Fruit fly (Drosophila melanogaster) whole organism, adult: Measurements from ENCODE around the gene CG3062.

Source experiments
- CG12768 ChIP-seq: fragments of 200-800 bp; sonication (Bioruptor generic); optimal IDR thresholded peaks from 2 replicates; lab custom pipeline; 2017; ENCODE audit warnings: missing biosample characterization, missing genetic modification characterization, mild to moderate bottlenecking, moderate library complexity, missing genetic modification reagents
- CG1620 ChIP-seq: fragments of 200-800 bp; sonication (Bioruptor generic); optimal IDR thresholded peaks from 2 replicates; lab custom pipeline; 2016; ENCODE audit warnings: missing biosample characterization, missing genetic modification characterization
- CG5204 ChIP-seq: fragments of 200-800 bp; sonication (Bioruptor generic); optimal IDR thresholded peaks from 2 replicates; lab custom pipeline; 2016; ENCODE audit warnings: missing biosample characterization, missing genetic modification characterization
- Clk ChIP-seq: fragments of 200-800 bp; sonication (Bioruptor generic); optimal IDR thresholded peaks from 2 replicates; lab custom pipeline; 2017; ENCODE audit warnings: missing biosample characterization, missing genetic modification characterization
- Crg-1 ChIP-seq: fragments of 200-800 bp; sonication (Bioruptor generic); optimal IDR thresholded peaks from 2 replicates; lab custom pipeline; 2016; ENCODE audit warnings: missing biosample characterization, missing genetic modification characterization
- kay ChIP-seq: fragments of 200-800 bp; sonication (Bioruptor generic); peaks from one replicate; lab custom pipeline; 2016; ENCODE audit warnings: missing biosample characterization, missing genetic modification characterization, borderline replicate concordance
- pad ChIP-seq: fragments of 200-800 bp; sonication (Bioruptor generic); optimal IDR thresholded peaks from 3 replicates; lab custom pipeline; 2017; ENCODE audit warnings: missing biosample characterization, missing genetic modification characterization, mild to moderate bottlenecking, moderate library complexity, missing genetic modification reagents
- toe ChIP-seq: fragments of 200-800 bp; sonication (Bioruptor generic); optimal IDR thresholded peaks from 2 replicates; lab custom pipeline; 2016; ENCODE audit warnings: missing biosample characterization, missing genetic modification characterization

DNA sequence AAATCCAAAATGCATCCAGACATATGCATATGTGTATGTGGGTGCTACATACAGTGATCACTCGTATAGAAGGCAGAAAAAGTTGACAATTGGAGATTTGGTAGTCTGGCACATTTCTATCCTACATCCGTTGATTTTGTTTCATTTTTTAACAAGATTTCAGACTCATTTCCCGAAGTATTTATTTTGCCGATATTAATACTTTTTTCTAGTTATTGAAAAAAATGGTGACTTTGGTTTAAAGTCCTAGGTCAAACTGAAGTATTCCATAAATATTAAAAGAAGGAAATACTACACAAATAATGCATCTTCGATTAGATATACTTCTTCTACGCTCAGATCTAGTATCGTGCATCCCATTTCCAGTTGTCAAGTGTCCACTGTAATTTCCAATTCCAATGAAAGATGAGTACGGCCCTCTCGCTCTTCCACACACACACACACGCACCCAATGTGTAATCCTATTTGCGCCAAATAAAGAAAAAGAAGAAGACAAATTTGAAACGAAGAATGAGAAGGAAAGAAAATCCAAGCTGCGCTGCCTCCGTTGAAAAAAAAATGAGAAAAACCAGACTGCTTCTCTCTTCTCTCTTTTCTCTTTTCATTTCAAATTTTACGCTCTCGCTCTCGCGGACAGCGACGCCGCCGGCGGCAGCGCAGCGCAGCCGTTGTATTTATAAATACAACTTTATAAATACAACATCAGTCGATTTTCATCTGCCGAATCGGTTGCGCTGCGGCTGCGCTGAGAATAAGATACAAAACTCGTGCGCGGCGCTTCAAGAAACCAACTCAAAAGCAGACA, 27.6 kb downstream of the CG3062 start, which contains the start of gene peb:
- TF ChIP-seq Crg-1 (GFP tag; lab: Kevin White, UChicago) (no peak), Clk (GFP tag; lab: Kevin White, UChicago) (no peak), CG1620 (no peak), CG12768 (no peak), kay (GFP tag; lab: Kevin White, UChicago) (no peak), pad (GFP tag; lab: Kevin White, UChicago) (peak; percentile 14), toe (GFP tag; lab: Kevin White, UChicago) (no peak), CG5204 (GFP tag; lab: Kevin White, UChicago) (no peak)
